Worm (Caenorhabditis elegans): ENCODE measurements around the gene T05G5.4.

- TF ChIP-seq ama-1 (optimal IDR thresholded peaks at IDR 0.05): no peak
- TF ChIP-seq F13C5.2 (tag; optimal IDR thresholded peaks at IDR 0.05): no peak
- TF ChIP-seq flt-1 (GFP tag; IDR thresholded peaks at IDR 0.05): no peak
- no peak for TF ChIP-seq pes-1 (GFP tag; IDR thresholded peaks at IDR 0.05)
- no peak for TF ChIP-seq aly-1 (tag; optimal IDR thresholded peaks at IDR 0.05)
- TF ChIP-seq scrt-1 (GFP tag; IDR thresholded peaks at IDR 0.05): no peak
- no peak for TF ChIP-seq sea-1 (GFP tag; conservative IDR thresholded peaks at IDR 0.05)
These were observed 33.8 kb downstream of the T05G5.4 start, which contains the start of gene R10E11.6 for ce11 chrIII:9782483-9783081.

Measured in whole organism, early embryonic.